Worm (Caenorhabditis elegans) whole organism, midembryonic: ENCODE results near the gene ccch-2.

Source experiments
- T22C8.4 ChIP-seq: fragments of 200-800 bp; sonication (Bioruptor generic); IDR thresholded peaks from 2 replicates; pipeline ENCODE4 v1.3.6; 2022; ENCODE audit warnings: missing genetic modification characterization, missing compliant biosample characterization
- cog-1 ChIP-seq: sonication (generic microtip); optimal IDR thresholded peaks from 2 replicates; lab custom pipeline; 2016; ENCODE audit warnings: missing genetic modification characterization, missing compliant biosample characterization
- flt-1 ChIP-seq: fragments of 200-800 bp; sonication (Bioruptor generic); IDR thresholded peaks from 2 replicates; pipeline ENCODE4 v1.3.6; 2022; ENCODE audit warnings: missing genetic modification characterization, missing compliant biosample characterization
- klf-2 ChIP-seq: fragments of 200-800 bp; sonication (Bioruptor generic); conservative IDR thresholded peaks from 2 replicates; pipeline ENCODE4 v1.3.6; 2022; ENCODE audit warnings: missing genetic modification reagents, missing genetic modification characterization, missing compliant biosample characterization
- med-1 ChIP-seq: sonication (generic microtip); optimal IDR thresholded peaks from 2 replicates; lab custom pipeline; 2017; ENCODE audit warnings: missing genetic modification characterization, mild to moderate bottlenecking, missing compliant biosample characterization, antibody characterized with exemption, missing genetic modification reagents; ENCODE audit not compliant: insufficient read depth
- ref-1 ChIP-seq: fragments of 200-800 bp; sonication (Bioruptor generic); conservative IDR thresholded peaks from 2 replicates; pipeline ENCODE4 v1.3.6; 2022; ENCODE audit warnings: missing genetic modification reagents, missing genetic modification characterization, missing compliant biosample characterization
- tab-1 ChIP-seq: fragments of 200-800 bp; sonication (Bioruptor generic); IDR thresholded peaks from 2 replicates; pipeline ENCODE4 v1.3.6; 2022; ENCODE audit warnings: missing genetic modification characterization, missing compliant biosample characterization
- ztf-23 ChIP-seq: fragments of 200-800 bp; sonication (Bioruptor generic); IDR thresholded peaks from 2 replicates; pipeline ENCODE4 v1.3.6; 2022; ENCODE audit warnings: missing genetic modification reagents, missing genetic modification characterization, missing compliant biosample characterization
- ztf-29 ChIP-seq: fragments of 200-800 bp; sonication (Bioruptor generic); IDR thresholded peaks from 2 replicates; pipeline ENCODE4 v1.3.6; 2022; ENCODE audit warnings: missing genetic modification reagents, missing genetic modification characterization, missing compliant biosample characterization

ccch-2 gene

ce11 chrIV:16277902-16278301, at the start of gene ccch-2:
Gene ccch-2 (plus strand): TSS chrIV:16278202.
- TF ChIP-seq ztf-23 (no peak), ztf-29 (GFP tag; lab: Robert Waterston, UW) (no peak)

- TF ChIP-seq flt-1 (GFP tag; lab: Robert Waterston, UW), result no peak
- TF ChIP-seq ztf-29 (GFP tag; lab: Robert Waterston, UW), result no peak
Measured at ce11 chrIV:16230464-16230863, 47.5 kb upstream of the ccch-2 start.

- TF ChIP-seq T22C8.4 (GFP tag; lab: Robert Waterston, UW) (no peak), flt-1 (GFP tag; lab: Robert Waterston, UW) (no peak), tab-1 (GFP tag; lab: Robert Waterston, UW) (no peak), klf-2 (GFP tag; lab: Robert Waterston, UW) (no peak)
Measured at ce11 chrIV:16233028-16233427, 45.0 kb upstream of the ccch-2 start, which contains the start of the genes hpa-1 and irld-39. Gene hpa-1 (minus strand): TSS chrIV:16233128. Gene irld-39 (plus strand): TSS chrIV:16233148.

- TF ChIP-seq cog-1 (tag; lab: Kevin White, UChicago), result no peak
- TF ChIP-seq ref-1 (GFP tag; lab: Robert Waterston, UW), result no peak
- TF ChIP-seq ztf-23, result no peak
- TF ChIP-seq T22C8.4 (GFP tag; lab: Robert Waterston, UW), result no peak
- no peak for TF ChIP-seq ztf-29 (GFP tag; lab: Robert Waterston, UW)
- no peak for TF ChIP-seq med-1
- TF ChIP-seq tab-1 (GFP tag; lab: Robert Waterston, UW), result no peak
Measured at ce11 chrIV:16236827-16237226, 41.2 kb upstream of the ccch-2 start.

ce11 chrIV:16238555-16238954, 39.4 kb upstream of the ccch-2 start, which contains the start of gene srw-61:
Gene srw-61 (minus strand): TSS chrIV:16238655.
- TF ChIP-seq med-1 (no peak), T22C8.4 (GFP tag; lab: Robert Waterston, UW) (no peak), flt-1 (GFP tag; lab: Robert Waterston, UW) (no peak), ztf-23 (no peak), cog-1 (tag; lab: Kevin White, UChicago) (no peak), klf-2 (GFP tag; lab: Robert Waterston, UW) (no peak), ztf-29 (GFP tag; lab: Robert Waterston, UW) (no peak), ref-1 (GFP tag; lab: Robert Waterston, UW) (no peak), tab-1 (GFP tag; lab: Robert Waterston, UW) (no peak)

ce11 chrIV:16247131-16247530, 30.9 kb upstream of the ccch-2 start, which contains the start of gene F38C2.1:
Gene F38C2.1 (plus strand): TSS chrIV:16247431.
- TF ChIP-seq cog-1 (tag; lab: Kevin White, UChicago), result no peak
- TF ChIP-seq flt-1 (GFP tag; lab: Robert Waterston, UW), result no peak
- TF ChIP-seq T22C8.4 (GFP tag; lab: Robert Waterston, UW), result no peak
- no peak for TF ChIP-seq med-1
- no peak for TF ChIP-seq tab-1 (GFP tag; lab: Robert Waterston, UW)
- TF ChIP-seq ztf-29 (GFP tag; lab: Robert Waterston, UW), result no peak
- TF ChIP-seq ref-1 (GFP tag; lab: Robert Waterston, UW), result no peak
- no peak for TF ChIP-seq ztf-23
- no peak for TF ChIP-seq klf-2 (GFP tag; lab: Robert Waterston, UW)

ce11 chrIV:16254464-16254863, 23.5 kb upstream of the ccch-2 start, which contains the start of gene hlh-17:
Gene hlh-17 (plus strand): TSS chrIV:16254764.
- TF ChIP-seq flt-1 (GFP tag; lab: Robert Waterston, UW), result no peak
- no peak for TF ChIP-seq T22C8.4 (GFP tag; lab: Robert Waterston, UW)
- no peak for TF ChIP-seq ztf-29 (GFP tag; lab: Robert Waterston, UW)
- TF ChIP-seq cog-1 (tag; lab: Kevin White, UChicago), result no peak
- TF ChIP-seq tab-1 (GFP tag; lab: Robert Waterston, UW), result no peak
- no peak for TF ChIP-seq klf-2 (GFP tag; lab: Robert Waterston, UW)
- no peak for TF ChIP-seq med-1
- TF ChIP-seq ztf-23, result no peak
- no peak for TF ChIP-seq ref-1 (GFP tag; lab: Robert Waterston, UW)

- TF ChIP-seq ref-1 (GFP tag; lab: Robert Waterston, UW), result no peak
- TF ChIP-seq med-1, result no peak
- no peak for TF ChIP-seq flt-1 (GFP tag; lab: Robert Waterston, UW)
- no peak for TF ChIP-seq T22C8.4 (GFP tag; lab: Robert Waterston, UW)
- no peak for TF ChIP-seq cog-1 (tag; lab: Kevin White, UChicago)
- no peak for TF ChIP-seq klf-2 (GFP tag; lab: Robert Waterston, UW)
- no peak for TF ChIP-seq ztf-23
- no peak for TF ChIP-seq tab-1 (GFP tag; lab: Robert Waterston, UW)
- TF ChIP-seq ztf-29 (GFP tag; lab: Robert Waterston, UW), result no peak
Measured at ce11 chrIV:16257330-16257729, 20.7 kb upstream of the ccch-2 start, which contains the start of gene hlh-31. Gene hlh-31 (plus strand): TSS chrIV:16257630.

- TF ChIP-seq ref-1 (GFP tag; lab: Robert Waterston, UW), result no peak
Measured at ce11 chrIV:16270955-16271354, 7.0 kb upstream of the ccch-2 start, which contains the start of gene F38C2.4. Gene F38C2.4 (plus strand): TSS chrIV:16271255.

- no peak for TF ChIP-seq T22C8.4 (GFP tag; lab: Robert Waterston, UW)
- TF ChIP-seq ztf-29 (GFP tag; lab: Robert Waterston, UW), result no peak
- TF ChIP-seq ztf-23, result no peak
- no peak for TF ChIP-seq ref-1 (GFP tag; lab: Robert Waterston, UW)
- TF ChIP-seq tab-1 (GFP tag; lab: Robert Waterston, UW), result no peak
- TF ChIP-seq cog-1 (tag; lab: Kevin White, UChicago), result no peak
- TF ChIP-seq med-1, result no peak
- no peak for TF ChIP-seq klf-2 (GFP tag; lab: Robert Waterston, UW)
- TF ChIP-seq flt-1 (GFP tag; lab: Robert Waterston, UW), result no peak
Measured at ce11 chrIV:16277291-16277690, 711 bp upstream of the ccch-2 start, which contains the start of gene F38C2.7. Gene F38C2.7 (minus strand): TSS chrIV:16277391.
